Fruit fly (Drosophila melanogaster): ENCODE measurements around the gene CG2540.

dm6 chrX:12632157-12632422 is 2.4 kb downstream of the CG2540 start:
- TF ChIP-seq usp (GFP tag; optimal IDR thresholded peaks at IDR 0.05) (no peak), EcR (GFP tag; optimal IDR thresholded peaks at IDR 0.05) (no peak)
